Worm (Caenorhabditis elegans): Measurements from ENCODE around the gene thoc-5.

DNA sequence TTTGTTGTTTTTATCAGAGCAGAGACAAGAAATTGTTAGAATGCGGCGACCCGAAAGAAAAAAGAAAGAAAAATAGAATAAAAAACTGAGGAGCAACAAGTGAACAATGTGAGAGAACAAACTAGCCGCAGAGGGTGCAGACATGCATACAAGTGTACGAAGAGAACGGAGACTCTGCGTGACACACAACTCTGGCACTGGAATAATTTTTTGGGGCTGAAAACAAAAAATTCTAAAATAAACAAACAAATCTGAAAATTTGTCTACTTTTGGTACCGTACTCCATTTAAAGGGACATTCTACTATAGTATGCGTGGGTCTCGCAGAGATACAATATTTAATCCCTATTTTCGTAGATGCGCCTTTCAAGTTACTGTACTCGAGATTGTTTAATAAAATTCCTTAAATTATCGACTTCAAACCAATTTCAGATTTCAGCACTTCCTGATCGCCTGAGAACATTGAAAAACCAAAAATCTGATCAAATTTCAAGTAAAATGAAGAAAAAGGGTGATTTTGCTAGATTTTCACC is 25.9 kb upstream of the thoc-5 start:
- TF ChIP-seq madf-10 (tag; optimal IDR thresholded peaks at IDR 0.05) (no peak), ztf-26 (tag; optimal IDR thresholded peaks at IDR 0.05) (no peak), athp-1 (tag; optimal IDR thresholded peaks at IDR 0.05) (peak; percentile 1), ztf-18 (tag; optimal IDR thresholded peaks at IDR 0.05) (no peak), B0019.2 (GFP tag; conservative IDR thresholded peaks at IDR 0.05) (no peak), snpc-1.1 (tag; optimal IDR thresholded peaks at IDR 0.05; ENCODE audit: insufficient read depth) (peak; percentile 19), ztf-28 (GFP tag; IDR thresholded peaks at IDR 0.05) (no peak), dpl-1 (GFP tag; optimal IDR thresholded peaks at IDR 0.05) (no peak), cebp-2 (GFP tag; IDR thresholded peaks at IDR 0.05) (no peak), snpc-4 (GFP tag; optimal IDR thresholded peaks at IDR 0.05) (no peak), snpc-4 (tag; optimal IDR thresholded peaks at IDR 0.05) (peak in 1 of 4 experiments; percentile 10)

Data from whole organism, young adult.